Worm (Caenorhabditis elegans) whole organism, young adult: ENCODE data around the gene srt-35.

Experiments
- B0019.2 ChIP-seq: fragments of 200-800 bp; sonication (Bioruptor generic); conservative IDR thresholded peaks from 2 replicates; pipeline ENCODE4 v1.3.6; 2022; ENCODE audit warnings: missing genetic modification reagents, missing genetic modification characterization, missing compliant biosample characterization
- B0261.1 ChIP-seq: sonication (generic microtip); optimal IDR thresholded peaks from 2 replicates; lab custom pipeline; 2016; ENCODE audit warnings: mild to moderate bottlenecking, missing genetic modification characterization, moderate library complexity, missing compliant biosample characterization
- C17E4.6 ChIP-seq: fragments of 200-800 bp; sonication (Bioruptor generic); IDR thresholded peaks from 2 replicates; pipeline ENCODE4 v1.3.6; 2022; ENCODE audit warnings: missing genetic modification reagents, missing genetic modification characterization, missing compliant biosample characterization
- D2030.7 ChIP-seq: fragments of 200-800 bp; sonication (Bioruptor generic); IDR thresholded peaks from 2 replicates; pipeline ENCODE4 v1.3.6; 2022; ENCODE audit warnings: missing genetic modification reagents, missing genetic modification characterization, missing compliant biosample characterization
- F52B5.7 ChIP-seq: sonication (generic microtip); optimal IDR thresholded peaks from 2 replicates; lab custom pipeline; 2016; ENCODE audit warnings: mild to moderate bottlenecking, missing genetic modification characterization, missing compliant biosample characterization
- F55B11.4 ChIP-seq: sonication (generic microtip); optimal IDR thresholded peaks from 2 replicates; lab custom pipeline; 2016; ENCODE audit warnings: missing compliant biosample characterization, missing genetic modification characterization, borderline replicate concordance; ENCODE audit not compliant: insufficient read depth
- F57C9.4 ChIP-seq: sonication (generic microtip); optimal IDR thresholded peaks from 2 replicates; lab custom pipeline; 2017; ENCODE audit warnings: mild to moderate bottlenecking, missing genetic modification characterization, missing compliant biosample characterization
- K12H6.12 ChIP-seq: fragments of 200-800 bp; sonication (Bioruptor generic); optimal IDR thresholded peaks from 2 replicates; lab custom pipeline; 2018; ENCODE audit warnings: mild to moderate bottlenecking, missing genetic modification characterization, missing compliant biosample characterization
- T26A5.8 ChIP-seq: sonication (generic microtip); optimal IDR thresholded peaks from 2 replicates; lab custom pipeline; 2016; ENCODE audit warnings: missing genetic modification characterization, missing compliant biosample characterization
- Y79H2A.3 ChIP-seq: fragments of 200-800 bp; sonication (Bioruptor generic); conservative IDR thresholded peaks from 2 replicates; pipeline ENCODE4 v1.3.6; 2022; ENCODE audit warnings: missing genetic modification reagents, missing genetic modification characterization, missing compliant biosample characterization
- ZK185.1 ChIP-seq: sonication (generic microtip); optimal IDR thresholded peaks from 2 replicates; lab custom pipeline; 2016; ENCODE audit warnings: mild to moderate bottlenecking, missing genetic modification characterization, missing compliant biosample characterization; ENCODE audit not compliant: poor library complexity, severe bottlenecking
- akir-1 ChIP-seq: fragments of 200-800 bp; sonication (Bioruptor generic); optimal IDR thresholded peaks from 2 replicates; lab custom pipeline; 2018; ENCODE audit warnings: mild to moderate bottlenecking, missing genetic modification characterization, moderate library complexity, missing compliant biosample characterization
- aptf-2 ChIP-seq: fragments of 200-800 bp; sonication (Bioruptor generic); conservative IDR thresholded peaks from 2 replicates; pipeline ENCODE4 v1.3.6; 2022; ENCODE audit warnings: missing genetic modification reagents, missing genetic modification characterization, missing compliant biosample characterization
- atf-7 ChIP-seq: sonication (generic microtip); optimal IDR thresholded peaks from 2 replicates; lab custom pipeline; 2017; ENCODE audit warnings: mild to moderate bottlenecking, missing genetic modification characterization, missing compliant biosample characterization
- athp-1 ChIP-seq: sonication (generic microtip); optimal IDR thresholded peaks from 2 replicates; lab custom pipeline; 2017; ENCODE audit warnings: mild to moderate bottlenecking, missing genetic modification characterization, missing compliant biosample characterization
- cebp-1 ChIP-seq, 2 experiments: fragments of 200-800 bp in 1 of 2; sonication (Bioruptor generic) in 1 of 2; sonication (generic microtip) in 1 of 2; IDR thresholded peaks in 1 of 2; optimal IDR thresholded peaks in 1 of 2; 2 replicates each; pipeline versions ENCODE4 v1.3.6 to Lab custom; 2017 to 2022; ENCODE audit warnings: missing compliant biosample characterization in 2 of 2, missing genetic modification characterization in 2 of 2, mild to moderate bottlenecking in 1 of 2, missing genetic modification reagents in 1 of 2, moderate library complexity in 1 of 2
- cebp-2 ChIP-seq: fragments of 200-800 bp; sonication (Bioruptor generic); IDR thresholded peaks from 2 replicates; pipeline ENCODE4 v1.3.6; 2022; ENCODE audit warnings: missing genetic modification characterization, missing compliant biosample characterization
- ceh-100 ChIP-seq: fragments of 200-800 bp; sonication (Bioruptor generic); IDR thresholded peaks from 2 replicates; pipeline ENCODE4 v1.3.6; 2022; ENCODE audit warnings: missing genetic modification reagents, missing genetic modification characterization, missing compliant biosample characterization
- ceh-79 ChIP-seq: sonication (generic microtip); optimal IDR thresholded peaks from 2 replicates; lab custom pipeline; 2017; ENCODE audit warnings: mild to moderate bottlenecking, missing genetic modification characterization, missing compliant biosample characterization
- die-1 ChIP-seq: sonication (generic microtip); optimal IDR thresholded peaks from 2 replicates; lab custom pipeline; 2016; ENCODE audit warnings: missing genotype, mild to moderate bottlenecking, missing genetic modification characterization, missing compliant biosample characterization
- efl-1 ChIP-seq: fragments of 150-350 bp; optimal IDR thresholded peaks from 2 replicates; lab custom pipeline; 2014; ENCODE audit warnings: missing biosample characterization, missing genetic modification reagents, missing genetic modification characterization
- egl-44 ChIP-seq: fragments of 200-800 bp; sonication (Bioruptor generic); IDR thresholded peaks from 2 replicates; pipeline ENCODE4 v1.3.6; 2022; ENCODE audit warnings: missing genetic modification reagents, missing genetic modification characterization, missing compliant biosample characterization
- hlh-26 ChIP-seq: fragments of 200-800 bp; sonication (Bioruptor generic); conservative IDR thresholded peaks from 2 replicates; pipeline ENCODE4 v1.3.6; 2022; ENCODE audit warnings: missing genetic modification reagents, missing genetic modification characterization, missing compliant biosample characterization
- hmg-1.2 ChIP-seq: fragments of 200-800 bp; sonication (Bioruptor generic); IDR thresholded peaks from 2 replicates; pipeline ENCODE4 v1.3.6; 2022; ENCODE audit warnings: missing genetic modification reagents, missing genetic modification characterization, missing compliant biosample characterization
- hrde-1 ChIP-seq: sonication (generic microtip); optimal IDR thresholded peaks from 2 replicates; lab custom pipeline; 2016; ENCODE audit warnings: missing genetic modification characterization, mild to moderate bottlenecking, missing compliant biosample characterization, moderate library complexity, missing genotype, missing genetic modification reagents, borderline replicate concordance
- lin-26 ChIP-seq: fragments of 200-800 bp; sonication (Bioruptor generic); IDR thresholded peaks from 2 replicates; pipeline ENCODE4 v1.3.6; 2022; ENCODE audit warnings: missing genetic modification reagents, missing genetic modification characterization, missing compliant biosample characterization
- madf-6 ChIP-seq: fragments of 200-800 bp; sonication (Bioruptor generic); IDR thresholded peaks from 2 replicates; pipeline ENCODE4 v1.3.6; 2022; ENCODE audit warnings: missing genetic modification reagents, missing genetic modification characterization, missing compliant biosample characterization
- nfya-1 ChIP-seq: sonication (generic microtip); optimal IDR thresholded peaks from 2 replicates; lab custom pipeline; 2017; ENCODE audit warnings: antibody characterized with exemption, missing compliant biosample characterization, missing genetic modification characterization, borderline replicate concordance; ENCODE audit not compliant: insufficient read depth
- nhr-80 ChIP-seq: sonication (generic microtip); optimal IDR thresholded peaks from 2 replicates; lab custom pipeline; 2016; ENCODE audit warnings: missing genetic modification characterization, missing compliant biosample characterization
- rcor-1 ChIP-seq: fragments of 200-800 bp; sonication (Bioruptor generic); IDR thresholded peaks from 2 replicates; pipeline ENCODE4 v1.3.6; 2022; ENCODE audit warnings: missing genetic modification reagents, missing genetic modification characterization, missing compliant biosample characterization
- rec-8 ChIP-seq, 2 experiments: sonication (generic microtip); optimal IDR thresholded peaks; 2 replicates each; lab custom pipeline; 2016; ENCODE audit warnings: mild to moderate bottlenecking in 2 of 2, missing genetic modification characterization in 2 of 2, missing genetic modification reagents in 2 of 2, missing genotype in 2 of 2, missing biosample characterization in 1 of 2, missing compliant biosample characterization in 1 of 2, moderate library complexity in 1 of 2
- rpc-1 ChIP-seq, 2 experiments: fragments of 150-350 bp in 1 of 2; sonication (generic microtip) in 1 of 2; optimal IDR thresholded peaks; 2 replicates each; lab custom pipeline; 2014 to 2018; ENCODE audit warnings: missing biosample characterization in 1 of 2, missing genetic modification characterization in 1 of 2, missing genetic modification reagents in 1 of 2, missing genotype in 1 of 2
- snpc-1.1 ChIP-seq: sonication (generic microtip); optimal IDR thresholded peaks from 2 replicates; lab custom pipeline; 2017; ENCODE audit warnings: missing genetic modification characterization, mild to moderate bottlenecking, missing compliant biosample characterization, antibody characterized with exemption, moderate library complexity, missing genotype, missing genetic modification reagents; ENCODE audit not compliant: insufficient read depth
- tbp1 ChIP-seq: fragments of 200-800 bp; sonication (Bioruptor generic); optimal IDR thresholded peaks from 2 replicates; lab custom pipeline; 2018; ENCODE audit warnings: mild to moderate bottlenecking, missing genetic modification characterization, missing compliant biosample characterization
- xnd-1 ChIP-seq: sonication (generic microtip); optimal IDR thresholded peaks from 2 replicates; lab custom pipeline; 2016; ENCODE audit warnings: missing genotype, missing genetic modification reagents, missing genetic modification characterization, missing compliant biosample characterization
- ztf-26 ChIP-seq: sonication (generic microtip); optimal IDR thresholded peaks from 2 replicates; lab custom pipeline; 2017; ENCODE audit warnings: missing genetic modification characterization, missing compliant biosample characterization

srt-35 gene

DNA sequence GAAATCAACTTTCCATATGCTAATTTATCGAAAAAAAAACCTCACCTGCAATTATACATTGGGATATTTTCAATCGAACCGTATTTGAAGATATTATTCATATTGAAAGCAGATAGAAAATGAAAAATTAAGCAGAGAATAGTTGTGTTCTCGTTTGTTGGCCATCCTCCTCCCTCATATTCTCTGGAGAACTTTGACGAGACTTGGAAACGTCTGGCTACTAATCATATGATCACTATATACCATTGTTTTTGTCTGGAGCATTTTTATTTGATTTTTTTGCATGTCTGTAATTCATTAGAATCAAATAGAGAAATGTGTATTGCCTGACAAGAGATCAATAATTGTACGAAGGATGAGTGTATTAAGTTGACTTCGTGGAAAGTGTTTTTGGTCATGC, at the start of gene srt-35:
Gene srt-35 (minus strand): TSS at position 101 of the 400 bp plus-strand sequence.
- TF ChIP-seq cebp-2 (GFP tag; lab: Robert Waterston, UW) (no peak), hmg-1.2 (no peak), aptf-2 (no peak), snpc-1.1 (no peak), D2030.7 (no peak), T26A5.8 (tag; lab: Kevin White, UChicago) (no peak), ZK185.1 (tag; lab: Kevin White, UChicago) (no peak), efl-1 (GFP tag; lab: Kevin White, UChicago) (no peak), rcor-1 (GFP tag; lab: Robert Waterston, UW) (no peak), B0019.2 (GFP tag; lab: Robert Waterston, UW) (no peak), die-1 (tag; lab: Kevin White, UChicago) (no peak), athp-1 (no peak), ztf-26 (tag; lab: Kevin White, UChicago) (no peak), madf-6 (GFP tag; lab: Robert Waterston, UW) (no peak), rec-8 (tag; optimal IDR thresholded peaks at IDR 0.05; lab: Kevin White, UChicago) (no peak)

DNA sequence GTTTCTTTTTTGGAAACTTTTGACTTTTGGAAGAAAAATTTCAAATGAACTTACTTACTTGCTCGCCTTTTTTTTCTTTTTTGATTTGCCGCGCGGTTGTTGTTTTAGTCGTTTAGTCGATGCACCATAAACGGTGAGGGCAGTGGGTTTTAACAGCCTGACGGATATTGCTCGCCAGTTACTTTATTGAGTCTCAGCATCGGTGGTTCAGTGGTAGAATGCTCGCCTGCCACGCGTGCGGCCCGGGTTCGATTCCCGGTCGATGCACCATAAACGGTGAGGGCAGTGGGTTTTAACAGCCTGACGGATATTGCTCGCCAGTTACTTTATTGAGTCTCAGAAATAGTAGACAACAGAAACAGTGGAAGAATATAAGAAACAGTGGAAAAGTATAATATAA, 46.0 kb upstream of the srt-35 start:
- TF ChIP-seq B0261.1 (tag; lab: Kevin White, UChicago): peak; percentile 46
- peak; percentile 73 for TF ChIP-seq tbp1 (GFP tag; lab: Kevin White, UChicago)
- TF ChIP-seq D2030.7: peak; percentile 63
- peak; percentile 67; the same call in 1 of the 2 replicates for TF ChIP-seq lin-26 (GFP tag; lab: Robert Waterston, UW)
- peak; percentile 27 for TF ChIP-seq rpc-1 (optimal IDR thresholded peaks at IDR 0.05; lab: Kevin White, UChicago)
- TF ChIP-seq rpc-1 (tag; optimal IDR thresholded peaks at IDR 0.05; lab: Kevin White, UChicago): peak; percentile 67

ce11 chrV:4304240-4304639, 39.8 kb upstream of the srt-35 start:
- TF ChIP-seq atf-7 (tag; lab: Kevin White, UChicago) (no peak), Y79H2A.3 (GFP tag; lab: Robert Waterston, UW) (no peak), akir-1 (GFP tag; lab: Kevin White, UChicago) (no peak), snpc-1.1 (no peak), F52B5.7 (no peak), K12H6.12 (tag; lab: Kevin White, UChicago) (no peak), rcor-1 (GFP tag; lab: Robert Waterston, UW) (no peak), nhr-80 (tag; lab: Kevin White, UChicago) (no peak), F57C9.4 (tag; lab: Kevin White, UChicago) (no peak), cebp-1 (GFP tag; IDR thresholded peaks at IDR 0.05; lab: Robert Waterston, UW) (no peak), cebp-1 (tag; optimal IDR thresholded peaks at IDR 0.05; lab: Kevin White, UChicago) (no peak), hrde-1 (tag; lab: Kevin White, UChicago) (no peak), F55B11.4 (no peak), C17E4.6 (GFP tag; lab: Robert Waterston, UW) (no peak), egl-44 (GFP tag; lab: Robert Waterston, UW) (no peak), nfya-1 (no peak), xnd-1 (tag; lab: Kevin White, UChicago) (no peak), hlh-26 (GFP tag; lab: Robert Waterston, UW) (no peak), rec-8 (tag; optimal IDR thresholded peaks at IDR 0.05; lab: Kevin White, UChicago) (no peak), ceh-79 (no peak), ceh-100 (GFP tag; lab: Robert Waterston, UW) (no peak)
- TF ChIP-seq, all 124 proteins: peak for 0
